Worm (Caenorhabditis elegans) whole organism, L3 larva: ENCODE measurements around the gene aakg-5.
"Not testable (repeated sequence)": the region's sequence is repeated elsewhere in the genome, so short reads cannot be mapped to it uniquely, and the experiment has no call there.

Experiments
- R02D3.7 ChIP-seq: fragments of 150-350 bp; optimal IDR thresholded peaks from 2 replicates; lab custom pipeline; 2014; ENCODE audit warnings: missing biosample characterization, missing genetic modification characterization
- ZK546.5 ChIP-seq: sonication (generic microtip); optimal IDR thresholded peaks from 2 replicates; lab custom pipeline; 2017; ENCODE audit warnings: missing biosample characterization, missing genetic modification characterization
- aly-2 ChIP-seq: fragments of 150-350 bp; optimal IDR thresholded peaks from 2 replicates; lab custom pipeline; 2014; ENCODE audit warnings: missing biosample characterization, missing genetic modification characterization
- ama-1 ChIP-seq: fragments of 150-350 bp; optimal IDR thresholded peaks from 2 replicates; lab custom pipeline; 2018
- ceh-16 ChIP-seq: sonication (generic microtip); optimal IDR thresholded peaks from 2 replicates; lab custom pipeline; 2017; ENCODE audit warnings: missing biosample characterization, missing genetic modification characterization
- ceh-82 ChIP-seq: fragments of 150-350 bp; optimal IDR thresholded peaks from 2 replicates; lab custom pipeline; 2014; ENCODE audit warnings: missing biosample characterization, missing genetic modification characterization
- ceh-9 ChIP-seq: sonication (generic microtip); optimal IDR thresholded peaks from 2 replicates; lab custom pipeline; 2018; ENCODE audit warnings: missing biosample characterization, missing genetic modification characterization
- egl-5 ChIP-seq: fragments of 150-350 bp; optimal IDR thresholded peaks from 2 replicates; lab custom pipeline; 2017; ENCODE audit warnings: missing biosample characterization, missing genetic modification reagents, missing genetic modification characterization, inconsistent platforms
- elt-2 ChIP-seq: sonication (generic microtip); optimal IDR thresholded peaks from 2 replicates; lab custom pipeline; 2016; ENCODE audit warnings: missing genetic modification reagents, mild to moderate bottlenecking, missing genetic modification characterization, missing compliant biosample characterization
- fkh-10 ChIP-seq: sonication (generic microtip); optimal IDR thresholded peaks from 2 replicates; lab custom pipeline; 2017; ENCODE audit warnings: missing biosample characterization, missing genetic modification reagents, missing genetic modification characterization
- hmg-11 ChIP-seq: sonication (generic microtip); optimal IDR thresholded peaks from 2 replicates; lab custom pipeline; 2016; ENCODE audit warnings: missing genetic modification characterization, missing compliant biosample characterization
- jun-1 ChIP-seq: fragments of 150-350 bp; optimal IDR thresholded peaks from 2 replicates; lab custom pipeline; 2014; ENCODE audit warnings: missing biosample characterization, missing genetic modification reagents, missing genetic modification characterization
- lin-15B ChIP-seq: fragments of 150-350 bp; optimal IDR thresholded peaks from 2 replicates; lab custom pipeline; 2014; ENCODE audit warnings: missing biosample characterization, missing genetic modification characterization
- lin-39 ChIP-seq: fragments of 150-350 bp; optimal IDR thresholded peaks from 2 replicates; lab custom pipeline; 2018; ENCODE audit warnings: missing biosample characterization, missing genetic modification reagents, missing genetic modification characterization
- lsy-12 ChIP-seq: sonication (generic microtip); optimal IDR thresholded peaks from 2 replicates; lab custom pipeline; 2016; ENCODE audit warnings: mild to moderate bottlenecking, missing genetic modification characterization, missing compliant biosample characterization
- nfya-1 ChIP-seq: sonication (generic microtip); optimal IDR thresholded peaks from 2 replicates; lab custom pipeline; 2017; ENCODE audit warnings: missing genetic modification characterization, mild to moderate bottlenecking, missing compliant biosample characterization, antibody characterized with exemption, moderate library complexity; ENCODE audit not compliant: insufficient read depth
- nhr-11 ChIP-seq: fragments of 150-350 bp; optimal IDR thresholded peaks from 2 replicates; lab custom pipeline; 2014; ENCODE audit warnings: missing biosample characterization, missing genetic modification characterization
- nhr-12 ChIP-seq: fragments of 150-350 bp; optimal IDR thresholded peaks from 2 replicates; lab custom pipeline; 2014; ENCODE audit warnings: missing biosample characterization, missing genetic modification characterization
- nhr-23 ChIP-seq: fragments of 150-350 bp; optimal IDR thresholded peaks from 2 replicates; lab custom pipeline; 2014; ENCODE audit warnings: missing biosample characterization, missing genetic modification reagents, missing genetic modification characterization
- nhr-237 ChIP-seq: fragments of 150-350 bp; optimal IDR thresholded peaks from 2 replicates; lab custom pipeline; 2014; ENCODE audit warnings: missing biosample characterization, missing genetic modification characterization
- nhr-28 ChIP-seq: fragments of 150-350 bp; optimal IDR thresholded peaks from 2 replicates; lab custom pipeline; 2014; ENCODE audit warnings: missing biosample characterization, missing genetic modification characterization
- nhr-43 ChIP-seq: sonication (generic microtip); optimal IDR thresholded peaks from 2 replicates; lab custom pipeline; 2016; ENCODE audit warnings: mild to moderate bottlenecking, missing genetic modification characterization, missing compliant biosample characterization; ENCODE audit not compliant: poor library complexity, severe bottlenecking
- nhr-77 ChIP-seq: fragments of 150-350 bp; optimal IDR thresholded peaks from 2 replicates; lab custom pipeline; 2014; ENCODE audit warnings: missing biosample characterization, missing genetic modification characterization
- pha-4 ChIP-seq: fragments of 150-350 bp; optimal IDR thresholded peaks from 2 replicates; lab custom pipeline; 2014; ENCODE audit warnings: missing biosample characterization, missing genetic modification reagents, missing genetic modification characterization
- pqm-1 ChIP-seq: fragments of 150-350 bp; optimal IDR thresholded peaks from 2 replicates; lab custom pipeline; 2017; ENCODE audit warnings: missing biosample characterization, missing genetic modification characterization, inconsistent platforms
- sea-2 ChIP-seq: fragments of 150-350 bp; sonication (generic microtip); optimal IDR thresholded peaks from 4 replicates; lab custom pipeline; 2014; ENCODE audit warnings: missing biosample characterization, missing genetic modification reagents, missing genetic modification characterization
- snpc-4 ChIP-seq: fragments of 150-350 bp; optimal IDR thresholded peaks from 2 replicates; lab custom pipeline; 2014; ENCODE audit warnings: missing biosample characterization, missing genetic modification characterization
- unc-39 ChIP-seq: sonication (generic microtip); optimal IDR thresholded peaks from 4 replicates; lab custom pipeline; 2017; ENCODE audit warnings: missing biosample characterization, missing genetic modification characterization
- unc-62 ChIP-seq: fragments of 150-350 bp; sonication (generic microtip); optimal IDR thresholded peaks from 4 replicates; lab custom pipeline; 2014; ENCODE audit warnings: missing biosample characterization, missing genetic modification reagents, missing genetic modification characterization
- ztf-11 ChIP-seq: fragments of 150-350 bp; optimal IDR thresholded peaks from 2 replicates; lab custom pipeline; 2014; ENCODE audit warnings: missing biosample characterization, missing genetic modification characterization
- ztf-4 ChIP-seq: fragments of 150-350 bp; optimal IDR thresholded peaks from 2 replicates; lab custom pipeline; 2014; ENCODE audit warnings: missing biosample characterization, missing genetic modification characterization

aakg-5 gene

ce11 chrII:10008552-10008951, 33.6 kb upstream of the aakg-5 start:
- no peak for TF ChIP-seq jun-1 (tag; lab: Kevin White, UChicago)

- TF ChIP-seq lin-39 (no peak), ztf-11 (tag; lab: Kevin White, UChicago) (no peak), sea-2 (no peak), pqm-1 (tag; lab: Kevin White, UChicago) (no peak), ceh-9 (tag; lab: Kevin White, UChicago) (no peak), ceh-82 (no peak), fkh-10 (GFP tag; lab: Kevin White, UChicago) (no peak), nhr-43 (tag; lab: Kevin White, UChicago) (no peak), nhr-237 (tag; lab: Kevin White, UChicago) (no peak), hmg-11 (tag; lab: Kevin White, UChicago) (no peak)
Measured at ce11 chrII:10007917-10008316, 33.0 kb upstream of the aakg-5 start, which contains the start of gene ZK892.5. TSS of gene ZK892.5 (plus strand) at chrII:10008217.

ce11 chrII:10006266-10006665, 31.3 kb upstream of the aakg-5 start, which contains the start of gene ZK892.4:
TSS of gene ZK892.4 (plus strand) at chrII:10006566.
- TF ChIP-seq aly-2 (tag; lab: Kevin White, UChicago); nfya-1; ztf-4 (tag; lab: Kevin White, UChicago): not testable (repeated sequence)

- TF ChIP-seq nfya-1 (no peak), hmg-11 (tag; lab: Kevin White, UChicago) (no peak), ztf-4 (tag; lab: Kevin White, UChicago) (no peak), R02D3.7 (tag; lab: Kevin White, UChicago) (no peak), unc-62 (GFP tag; lab: Kevin White, UChicago) (no peak), nhr-43 (tag; lab: Kevin White, UChicago) (no peak), nhr-23 (tag; lab: Kevin White, UChicago) (no peak), ceh-82 (no peak), nhr-28 (tag; lab: Kevin White, UChicago) (no peak)
Measured at ce11 chrII:10001546-10001945, 26.6 kb upstream of the aakg-5 start, which contains the start of gene ZK892.3. TSS of gene ZK892.3 (plus strand) at chrII:10001846.

- TF ChIP-seq ZK546.5 (tag; lab: Kevin White, UChicago) (no peak), pqm-1 (tag; lab: Kevin White, UChicago) (peak; percentile 98), elt-2 (tag; lab: Kevin White, UChicago) (peak; percentile 98), nhr-11 (tag; lab: Kevin White, UChicago) (no peak), jun-1 (tag; lab: Kevin White, UChicago) (peak; percentile 80), nhr-23 (tag; lab: Kevin White, UChicago) (peak; percentile 13), egl-5 (tag; lab: Kevin White, UChicago) (no peak), pha-4 (peak; percentile 50), unc-39 (tag; lab: Kevin White, UChicago) (no peak), R02D3.7 (tag; lab: Kevin White, UChicago) (no peak), snpc-4 (tag; lab: Kevin White, UChicago) (no peak)
Measured at ce11 chrII:10001065-10001464, 26.1 kb upstream of the aakg-5 start, which contains the start of gene nlt-1. TSS of gene nlt-1 (minus strand) at chrII:10001142.

ce11 chrII:9994679-9995078, 19.8 kb upstream of the aakg-5 start:
- TF ChIP-seq nhr-77 (no peak), ama-1 (lab: Kevin White, UChicago) (no peak), nhr-12 (tag; lab: Kevin White, UChicago) (no peak), egl-5 (tag; lab: Kevin White, UChicago) (no peak), unc-62 (GFP tag; lab: Kevin White, UChicago) (no peak), nhr-28 (tag; lab: Kevin White, UChicago) (no peak), jun-1 (tag; lab: Kevin White, UChicago) (no peak), lsy-12 (tag; lab: Kevin White, UChicago) (no peak), lin-15B (tag; lab: Kevin White, UChicago) (no peak), ceh-16 (no peak), nhr-11 (tag; lab: Kevin White, UChicago) (no peak), ztf-11 (tag; lab: Kevin White, UChicago) (no peak)
